Fruit fly (Drosophila melanogaster) whole organism, embryonic: ENCODE results near the gene Cpr67Fa2.

Experiments
- Aef1 ChIP-seq: fragments of 200-800 bp; sonication (Bioruptor generic); IDR thresholded peaks from 3 replicates; pipeline ENCODE4 v1.3.6; 2022; ENCODE audit warnings: missing biosample characterization, missing genetic modification characterization
- Atf-2 ChIP-seq: fragments of 200-800 bp; sonication (Bioruptor generic); optimal IDR thresholded peaks from 2 replicates; lab custom pipeline; 2016; ENCODE audit warnings: missing biosample characterization, missing genetic modification characterization
- CG10431 ChIP-seq: fragments of 200-800 bp; sonication (Bioruptor generic); optimal IDR thresholded peaks from 3 replicates; lab custom pipeline; 2018; ENCODE audit warnings: missing biosample characterization, mild to moderate bottlenecking, missing genetic modification characterization
- CG10979 ChIP-seq: fragments of 200-800 bp; sonication (Bioruptor generic); optimal IDR thresholded peaks from 2 replicates; lab custom pipeline; 2018; ENCODE audit warnings: missing biosample characterization, mild to moderate bottlenecking, missing genetic modification characterization, moderate library complexity
- CG11398 ChIP-seq: fragments of 200-800 bp; sonication (Bioruptor generic); optimal IDR thresholded peaks from 2 replicates; lab custom pipeline; 2016; ENCODE audit warnings: missing biosample characterization, missing genetic modification characterization
- CG14014 ChIP-seq: fragments of 200-800 bp; sonication (Bioruptor generic); IDR thresholded peaks from 2 replicates; pipeline ENCODE4 v1.3.6; 2022; ENCODE audit warnings: missing biosample characterization, missing genetic modification characterization
- CG14667 ChIP-seq: fragments of 200-800 bp; sonication (Bioruptor generic); IDR thresholded peaks from 2 replicates; pipeline ENCODE4 v1.3.6; 2022; ENCODE audit warnings: missing biosample characterization, missing genetic modification characterization
- CG15601 ChIP-seq: fragments of 200-800 bp; sonication (Bioruptor generic); optimal IDR thresholded peaks from 3 replicates; lab custom pipeline; 2019; ENCODE audit warnings: missing biosample characterization, mild to moderate bottlenecking, missing genetic modification characterization, moderate library complexity
- CG17912 ChIP-seq: fragments of 200-800 bp; sonication (Bioruptor generic); optimal IDR thresholded peaks from 2 replicates; lab custom pipeline; 2018; ENCODE audit warnings: missing biosample characterization, mild to moderate bottlenecking, missing genetic modification characterization
- CG18599 ChIP-seq: fragments of 200-800 bp; sonication (Bioruptor generic); optimal IDR thresholded peaks from 3 replicates; lab custom pipeline; 2017; ENCODE audit warnings: missing biosample characterization, missing genetic modification characterization, mild to moderate bottlenecking, moderate library complexity, missing genetic modification reagents
- CG18619 ChIP-seq: fragments of 200-800 bp; sonication (Bioruptor generic); optimal IDR thresholded peaks from 3 replicates; lab custom pipeline; 2017; ENCODE audit warnings: missing biosample characterization, mild to moderate bottlenecking, missing genetic modification characterization
- CG2202 ChIP-seq: fragments of 200-800 bp; sonication (Bioruptor generic); optimal IDR thresholded peaks from 2 replicates; lab custom pipeline; 2018; ENCODE audit warnings: missing biosample characterization, mild to moderate bottlenecking, missing genetic modification characterization
- CG2712 ChIP-seq: fragments of 200-800 bp; optimal IDR thresholded peaks from 3 replicates; lab custom pipeline; 2019; ENCODE audit warnings: missing biosample characterization, mild to moderate bottlenecking, missing genetic modification characterization, moderate library complexity
- CG3726 ChIP-seq: fragments of 200-800 bp; sonication (Bioruptor generic); IDR thresholded peaks from 3 replicates; pipeline ENCODE4, ENCODE4 v1.3.6; 2022; ENCODE audit warnings: missing biosample characterization, missing genetic modification characterization
- CG4730 ChIP-seq: fragments of 200-800 bp; sonication (Bioruptor generic); IDR thresholded peaks from 2 replicates; pipeline ENCODE4 v1.3.6; 2022; ENCODE audit warnings: missing biosample characterization, missing genetic modification characterization
- CG7271 ChIP-seq: fragments of 200-800 bp; sonication (Bioruptor generic); optimal IDR thresholded peaks from 2 replicates; lab custom pipeline; 2018; ENCODE audit warnings: missing biosample characterization, mild to moderate bottlenecking, missing genetic modification characterization, moderate library complexity
- CG8765 ChIP-seq: fragments of 200-800 bp; sonication (Bioruptor generic); IDR thresholded peaks from 2 replicates; pipeline ENCODE4 v1.3.6; 2022; ENCODE audit warnings: missing biosample characterization, missing genetic modification characterization
- CG9727 ChIP-seq: fragments of 200-800 bp; sonication (Bioruptor generic); optimal IDR thresholded peaks from 3 replicates; lab custom pipeline; 2017; ENCODE audit warnings: missing biosample characterization, mild to moderate bottlenecking, missing genetic modification characterization
- CHES-1-like ChIP-seq: fragments of 200-800 bp; sonication (Bioruptor generic); optimal IDR thresholded peaks from 2 replicates; lab custom pipeline; 2016; ENCODE audit warnings: missing biosample characterization, missing genetic modification characterization
- Dek ChIP-seq: fragments of 200-800 bp; sonication (Bioruptor generic); optimal IDR thresholded peaks from 3 replicates; lab custom pipeline; 2019; ENCODE audit warnings: missing biosample characterization, mild to moderate bottlenecking, missing genetic modification characterization, moderate library complexity
- Dip3 ChIP-seq: fragments of 200-800 bp; sonication (Bioruptor generic); optimal IDR thresholded peaks from 3 replicates; lab custom pipeline; 2016; ENCODE audit warnings: missing biosample characterization, missing genetic modification characterization
- Dref ChIP-seq: fragments of 200-800 bp; sonication (Bioruptor generic); IDR thresholded peaks from 2 replicates; pipeline ENCODE4 v1.3.6; 2022; ENCODE audit warnings: missing biosample characterization, missing genetic modification characterization
- E2f1 ChIP-seq: fragments of 200-800 bp; sonication (Bioruptor generic); IDR thresholded peaks from 2 replicates; pipeline ENCODE4 v1.3.6; 2022; ENCODE audit warnings: missing biosample characterization, missing genetic modification characterization
- Ets97D ChIP-seq: fragments of 200-800 bp; sonication (Bioruptor generic); optimal IDR thresholded peaks from 3 replicates; lab custom pipeline; 2016; ENCODE audit warnings: missing biosample characterization, missing genetic modification characterization
- Hmr ChIP-seq: fragments of 200-800 bp; sonication (Bioruptor generic); optimal IDR thresholded peaks from 3 replicates; lab custom pipeline; 2017; ENCODE audit warnings: mild to moderate bottlenecking, missing biosample characterization, missing genetic modification reagents, missing genetic modification characterization
- Hr3 ChIP-seq: fragments of 200-800 bp; sonication (Bioruptor generic); optimal IDR thresholded peaks from 3 replicates; lab custom pipeline; 2016; ENCODE audit warnings: missing biosample characterization, missing genetic modification characterization
- Hsf ChIP-seq: fragments of 200-800 bp; sonication (Bioruptor generic); optimal IDR thresholded peaks from 3 replicates; lab custom pipeline; 2016; ENCODE audit warnings: missing biosample characterization, missing genetic modification characterization
- Ravus ChIP-seq: fragments of 200-800 bp; sonication (Bioruptor generic); IDR thresholded peaks from 2 replicates; pipeline ENCODE4 v1.3.6; 2022; ENCODE audit warnings: missing biosample characterization, missing genetic modification characterization
- Taf1 ChIP-seq: fragments of 200-800 bp; sonication (Bioruptor generic); IDR thresholded peaks from 2 replicates; pipeline ENCODE4 v1.3.6; 2022; ENCODE audit warnings: missing biosample characterization, missing genetic modification characterization
- Tbp ChIP-seq: fragments of >200 bp; optimal IDR thresholded peaks from 2 replicates; lab custom pipeline; 2018; ENCODE audit warnings: missing biosample characterization, missing genetic modification characterization
- Xbp1 ChIP-seq: fragments of 200-800 bp; sonication (Bioruptor generic); optimal IDR thresholded peaks from 3 replicates; lab custom pipeline; 2016; ENCODE audit warnings: missing biosample characterization, mild to moderate bottlenecking, missing genetic modification characterization
- al ChIP-seq: fragments of 200-800 bp; sonication (Bioruptor generic); IDR thresholded peaks from 2 replicates; pipeline ENCODE4 v1.3.6; 2022; ENCODE audit warnings: missing biosample characterization, missing genetic modification characterization
- ara ChIP-seq: fragments of 200-800 bp; sonication (Bioruptor generic); IDR thresholded peaks from 2 replicates; pipeline ENCODE4 v1.3.6; 2022; ENCODE audit warnings: missing biosample characterization, missing genetic modification characterization
- crc ChIP-seq: fragments of 200-800 bp; sonication (Bioruptor generic); optimal IDR thresholded peaks from 2 replicates; lab custom pipeline; 2016; ENCODE audit warnings: missing biosample characterization, missing genetic modification characterization
- disco-r ChIP-seq: fragments of 200-800 bp; sonication (Bioruptor generic); optimal IDR thresholded peaks from 2 replicates; lab custom pipeline; 2016; ENCODE audit warnings: missing biosample characterization, missing genetic modification characterization
- dm ChIP-seq: fragments of 200-800 bp; sonication (Bioruptor generic); optimal IDR thresholded peaks from 3 replicates; lab custom pipeline; 2016; ENCODE audit warnings: missing biosample characterization, missing genetic modification characterization
- eve ChIP-seq, 2 experiments: fragments of >200 bp; optimal IDR thresholded peaks; 2 replicates each; lab custom pipeline; 2017; ENCODE audit warnings: missing biosample characterization in 2 of 2, missing genetic modification characterization in 2 of 2
- gro ChIP-seq: fragments of 200-800 bp; sonication (Bioruptor generic); optimal IDR thresholded peaks from 2 replicates; lab custom pipeline; 2016; ENCODE audit warnings: missing biosample characterization, missing genetic modification characterization
- gsb-n ChIP-seq: fragments of 200-800 bp; sonication (Bioruptor generic); optimal IDR thresholded peaks from 3 replicates; lab custom pipeline; 2018; ENCODE audit warnings: missing biosample characterization, mild to moderate bottlenecking, missing genetic modification characterization
- ham ChIP-seq: fragments of 200-800 bp; sonication (Bioruptor generic); IDR thresholded peaks from 2 replicates; pipeline ENCODE4 v1.3.6; 2022; ENCODE audit warnings: missing biosample characterization, missing genetic modification characterization
- jumu ChIP-seq: fragments of 200-800 bp; sonication (Bioruptor generic); optimal IDR thresholded peaks from 3 replicates; lab custom pipeline; 2016; ENCODE audit warnings: missing biosample characterization, missing genetic modification characterization
- lilli ChIP-seq: fragments of 200-800 bp; sonication (Bioruptor generic); optimal IDR thresholded peaks from 3 replicates; lab custom pipeline; 2016; ENCODE audit warnings: missing biosample characterization, missing genetic modification characterization
- pan ChIP-seq, 4 experiments: fragments of >200 bp in 3 of 4; fragments of 200-800 bp in 1 of 4; sonication (Bioruptor generic) in 1 of 4; optimal IDR thresholded peaks in 3 of 4; IDR thresholded peaks in 1 of 4; 2 replicates each; pipeline versions ENCODE4 v1.3.6 to Lab custom; 2017 to 2022; ENCODE audit warnings: missing biosample characterization in 2 of 4, missing genetic modification characterization in 2 of 4, mixed read lengths in 1 of 4
- repo ChIP-seq: fragments of 200-800 bp; sonication (Bioruptor generic); optimal IDR thresholded peaks from 2 replicates; lab custom pipeline; 2016; ENCODE audit warnings: missing biosample characterization, missing genetic modification characterization
- sqz ChIP-seq: fragments of 200-800 bp; sonication (Bioruptor generic); optimal IDR thresholded peaks from 3 replicates; lab custom pipeline; 2018; ENCODE audit warnings: missing biosample characterization, mild to moderate bottlenecking, missing genetic modification characterization
- stwl ChIP-seq: fragments of 200-800 bp; sonication (Bioruptor generic); optimal IDR thresholded peaks from 3 replicates; lab custom pipeline; 2018; ENCODE audit warnings: missing biosample characterization, mild to moderate bottlenecking, missing genetic modification characterization, moderate library complexity
- toy ChIP-seq: fragments of 200-800 bp; sonication (Bioruptor generic); IDR thresholded peaks from 2 replicates; pipeline ENCODE4 v1.3.6; 2022; ENCODE audit warnings: missing biosample characterization, missing genetic modification characterization
- vnd ChIP-seq: fragments of 200-800 bp; sonication (Bioruptor generic); IDR thresholded peaks from 3 replicates; pipeline ENCODE4 v1.3.6; 2022; ENCODE audit warnings: missing biosample characterization, missing genetic modification characterization; ENCODE audit not compliant: partially characterized antibody
- wor ChIP-seq: fragments of 200-800 bp; sonication (Bioruptor generic); IDR thresholded peaks from 2 replicates; pipeline ENCODE4 v1.3.6; 2022; ENCODE audit warnings: missing biosample characterization, missing genetic modification characterization
- zen ChIP-seq: fragments of 200-800 bp; sonication (Bioruptor generic); optimal IDR thresholded peaks from 3 replicates; lab custom pipeline; 2018; ENCODE audit warnings: missing biosample characterization, mild to moderate bottlenecking, missing genetic modification characterization, moderate library complexity
- zen2 ChIP-seq: fragments of 200-800 bp; sonication (Bioruptor generic); IDR thresholded peaks from 3 replicates; pipeline ENCODE4 v1.3.6; 2022; ENCODE audit warnings: missing biosample characterization, missing genetic modification characterization; ENCODE audit not compliant: partially characterized antibody

Gene Cpr67Fa2

DNA sequence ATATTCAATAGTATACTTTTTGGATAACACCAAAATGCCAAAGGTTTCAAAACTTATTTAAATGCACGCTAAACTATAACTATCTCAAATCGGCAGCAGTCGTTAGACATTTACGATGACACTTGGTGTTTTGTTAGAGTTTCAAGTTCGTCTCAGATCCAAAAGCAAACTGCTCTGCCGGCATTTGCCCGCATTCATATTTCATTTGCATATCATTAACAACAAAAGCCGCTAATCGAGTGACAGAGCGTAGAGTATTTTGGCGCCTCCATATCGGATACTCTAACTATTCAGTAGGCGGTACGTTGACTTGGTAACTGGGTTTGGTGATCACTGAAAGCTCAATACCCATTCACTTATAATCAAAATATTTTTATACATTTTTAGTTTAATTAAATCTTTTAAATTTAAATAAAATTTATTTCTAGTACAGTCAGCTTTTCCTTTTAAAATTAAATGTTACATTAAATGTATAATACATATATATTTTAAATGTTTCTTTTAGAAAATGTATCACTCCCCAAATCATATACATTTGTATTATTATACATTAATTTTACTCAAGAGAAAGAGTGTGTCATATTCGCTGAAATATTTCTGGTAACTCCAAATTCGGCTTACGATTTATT, 1.8 kb downstream of the Cpr67Fa2 start (continued):
- TF ChIP-seq Ravus (GFP tag; lab: Robert Waterston, UW) (no peak), gsb-n (tag; lab: Kevin White, UChicago) (peak; percentile 65), CG2202 (tag; lab: Kevin White, UChicago) (no peak), CG14014 (no peak), CG15601 (tag; lab: Kevin White, UChicago) (no peak), repo (no peak), Xbp1 (GFP tag; lab: Kevin White, UChicago) (peak; percentile 46), gro (GFP tag; lab: Kevin White, UChicago) (no peak), Hr3 (GFP tag; lab: Kevin White, UChicago) (peak; percentile 18), crc (GFP tag; lab: Kevin White, UChicago) (no peak), CG7271 (tag; lab: Kevin White, UChicago) (no peak), zen (tag; lab: Kevin White, UChicago) (no peak), CG4730 (GFP tag; lab: Robert Waterston, UW) (no peak), toy (GFP tag; lab: Robert Waterston, UW) (no peak), CG10431 (no peak), CHES-1-like (GFP tag; lab: Kevin White, UChicago) (no peak), CG2712 (tag; lab: Kevin White, UChicago) (peak; percentile 73), stwl (tag; lab: Kevin White, UChicago) (no peak), eve (GFP tag; optimal IDR thresholded peaks at IDR 0.05; lab: Kevin White, UChicago) (no peak), Ets97D (GFP tag; lab: Kevin White, UChicago) (no peak), Dip3 (GFP tag; lab: Kevin White, UChicago) (no peak), Aef1 (GFP tag; lab: Robert Waterston, UW) (no peak), Tbp (GFP tag; lab: Kevin White, UChicago) (no peak), CG11398 (GFP tag; lab: Kevin White, UChicago) (no peak), sqz (GFP tag; lab: Kevin White, UChicago) (peak; percentile 4), Dek (tag; lab: Kevin White, UChicago) (peak; percentile 65), CG18599 (GFP tag; lab: Kevin White, UChicago) (peak; percentile 16), jumu (GFP tag; lab: Kevin White, UChicago) (no peak), CG8765 (GFP tag; lab: Robert Waterston, UW) (no peak), zen2 (no peak), wor (GFP tag; lab: Robert Waterston, UW) (no peak), Taf1 (GFP tag; lab: Robert Waterston, UW) (no peak), CG10979 (peak; percentile 49), ham (GFP tag; lab: Robert Waterston, UW) (no peak), Hsf (GFP tag; lab: Kevin White, UChicago) (no peak), vnd (GFP tag; lab: Robert Waterston, UW) (no peak), CG18619 (peak; percentile 39), Dref (GFP tag; lab: Robert Waterston, UW) (no peak), Atf-2 (GFP tag; lab: Kevin White, UChicago) (no peak), dm (no peak), CG9727 (GFP tag; lab: Kevin White, UChicago) (peak; percentile 44), Hmr (GFP tag; lab: Kevin White, UChicago) (peak; percentile 49), CG17912 (GFP tag; lab: Kevin White, UChicago) (no peak), ara (GFP tag; lab: Robert Waterston, UW) (no peak), al (GFP tag; lab: Robert Waterston, UW) (peak; percentile 39; the same call in 1 of the 2 replicates), CG14667 (GFP tag; lab: Robert Waterston, UW) (no peak), lilli (no peak), pan (optimal IDR thresholded peaks at IDR 0.05; lab: Kevin White, UChicago) (no peak), pan (GFP tag; optimal IDR thresholded peaks at IDR 0.05 in 1 of 2, IDR thresholded peaks at IDR 0.05 in 1 of 2) (peak in 1 of 2 experiments; percentile 6), disco-r (GFP tag; lab: Kevin White, UChicago) (no peak), E2f1 (GFP tag; lab: Robert Waterston, UW) (peak; percentile 16; the same call in 1 of the 2 replicates), CG3726 (GFP tag; lab: Robert Waterston, UW) (no peak)
